Worm (Caenorhabditis elegans) whole organism, early embryonic: ENCODE measurements around the gene srr-4.

ENCODE experiments used
- F13C5.2 ChIP-seq: sonication (generic microtip); optimal IDR thresholded peaks from 2 replicates; lab custom pipeline; 2017; ENCODE audit warnings: mild to moderate bottlenecking, missing genetic modification characterization, inconsistent platforms, missing compliant biosample characterization
- ama-1 ChIP-seq: fragments of 150-350 bp; optimal IDR thresholded peaks from 2 replicates; lab custom pipeline; 2014
- ceh-36 ChIP-seq: sonication (generic microtip); optimal IDR thresholded peaks from 2 replicates; lab custom pipeline; 2016; ENCODE audit warnings: missing genetic modification characterization, inconsistent platforms, missing compliant biosample characterization
- flt-1 ChIP-seq: fragments of 200-800 bp; sonication (Bioruptor generic); IDR thresholded peaks from 2 replicates; pipeline ENCODE4 v1.3.6; 2022; ENCODE audit warnings: missing genetic modification characterization, missing compliant biosample characterization
- sea-1 ChIP-seq: fragments of 200-800 bp; sonication (Bioruptor generic); conservative IDR thresholded peaks from 2 replicates; pipeline ENCODE4 v1.3.6; 2022; ENCODE audit warnings: missing genetic modification characterization, missing compliant biosample characterization

ce11 chrV:5050073-5050599, 31.1 kb downstream of the srr-4 start:
- TF ChIP-seq flt-1 = no peak
- TF ChIP-seq sea-1 = no peak
- TF ChIP-seq ceh-36 = no peak
- TF ChIP-seq F13C5.2 (tag; lab: Kevin White, UChicago) = no peak
- no peak for TF ChIP-seq ama-1
